Worm (Caenorhabditis elegans) whole organism, midembryonic: ENCODE measurements around the gene Y17G9B.8.

Experiments
- flt-1 ChIP-seq: fragments of 200-800 bp; sonication (Bioruptor generic); IDR thresholded peaks from 2 replicates; pipeline ENCODE4 v1.3.6; 2022; ENCODE audit warnings: missing genetic modification characterization, missing compliant biosample characterization
- med-1 ChIP-seq: sonication (generic microtip); optimal IDR thresholded peaks from 2 replicates; lab custom pipeline; 2017; ENCODE audit warnings: missing genetic modification characterization, mild to moderate bottlenecking, missing compliant biosample characterization, antibody characterized with exemption, missing genetic modification reagents; ENCODE audit not compliant: insufficient read depth

DNA sequence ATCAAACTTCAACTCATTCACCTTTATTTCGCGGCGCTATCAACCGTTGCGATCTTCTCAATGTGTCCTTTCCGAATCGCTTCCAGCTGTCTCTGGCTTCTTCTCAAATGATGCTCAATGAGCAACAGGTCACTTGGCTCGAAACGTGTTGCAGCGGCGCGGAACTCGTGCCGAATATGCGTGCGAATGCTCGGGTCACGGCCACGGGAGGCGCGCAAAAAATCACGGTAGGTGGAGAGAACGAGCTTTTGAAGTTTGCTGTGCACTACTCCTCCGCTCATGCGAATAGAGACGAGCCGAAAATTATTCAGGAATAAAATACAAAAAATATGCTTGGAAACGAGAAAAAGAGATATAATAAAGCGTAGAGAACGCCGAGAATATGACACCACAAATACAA is 48.2 kb downstream of the Y17G9B.8 start, which contains the start of gene cif-1:
- TF ChIP-seq flt-1 (GFP tag; lab: Robert Waterston, UW) (no peak), med-1 (GFP tag; lab: Kevin White, UChicago) (no peak)
